Fruit fly (Drosophila melanogaster) whole organism, embryonic: ENCODE measurements around the gene CG13373.

Source experiments
- CG10959 ChIP-seq: fragments of 200-800 bp; sonication (Bioruptor generic); IDR thresholded peaks from 2 replicates; pipeline ENCODE4 v1.3.6; 2022; ENCODE audit warnings: missing biosample characterization, missing genetic modification characterization
- CG11504 ChIP-seq: fragments of 200-800 bp; sonication (Bioruptor generic); optimal IDR thresholded peaks from 3 replicates; lab custom pipeline; 2019; ENCODE audit warnings: missing biosample characterization, mild to moderate bottlenecking, missing genetic modification characterization, moderate library complexity
- CG12104 ChIP-seq: fragments of 200-800 bp; sonication (Bioruptor generic); optimal IDR thresholded peaks from 3 replicates; lab custom pipeline; 2016; ENCODE audit warnings: missing biosample characterization, missing genetic modification characterization
- CG13775 ChIP-seq: fragments of 200-800 bp; sonication (Bioruptor generic); optimal IDR thresholded peaks from 3 replicates; lab custom pipeline; 2017; ENCODE audit warnings: missing biosample characterization, mild to moderate bottlenecking, missing genetic modification characterization
- CG14050 ChIP-seq: fragments of 200-800 bp; sonication (Bioruptor generic); IDR thresholded peaks from 3 replicates; pipeline ENCODE4 v1.3.6; 2022; ENCODE audit warnings: missing biosample characterization, missing genetic modification characterization
- CG15514 ChIP-seq: fragments of 200-800 bp; sonication (Bioruptor generic); optimal IDR thresholded peaks from 3 replicates; lab custom pipeline; 2017; ENCODE audit warnings: missing biosample characterization, missing genetic modification characterization, mild to moderate bottlenecking, moderate library complexity, missing genetic modification reagents
- CG16813 ChIP-seq: fragments of 200-800 bp; sonication (Bioruptor generic); IDR thresholded peaks from 3 replicates; pipeline ENCODE4 v1.3.6; 2022; ENCODE audit warnings: missing biosample characterization, missing genetic modification characterization; ENCODE audit not compliant: partially characterized antibody
- CG17568 ChIP-seq: fragments of 200-800 bp; sonication (Bioruptor generic); optimal IDR thresholded peaks from 2 replicates; lab custom pipeline; 2018; ENCODE audit warnings: missing biosample characterization, mild to moderate bottlenecking, missing genetic modification characterization, moderate library complexity
- CG2202 ChIP-seq: fragments of 200-800 bp; sonication (Bioruptor generic); optimal IDR thresholded peaks from 2 replicates; lab custom pipeline; 2018; ENCODE audit warnings: missing biosample characterization, mild to moderate bottlenecking, missing genetic modification characterization
- CG3281 ChIP-seq: fragments of 200-800 bp; sonication (Bioruptor generic); optimal IDR thresholded peaks from 3 replicates; lab custom pipeline; 2017; ENCODE audit warnings: missing biosample characterization, mild to moderate bottlenecking, missing genetic modification characterization
- CG3407 ChIP-seq: fragments of 200-800 bp; sonication (Bioruptor generic); optimal IDR thresholded peaks from 2 replicates; lab custom pipeline; 2018; ENCODE audit warnings: missing biosample characterization, mild to moderate bottlenecking, missing genetic modification characterization
- CG4854 ChIP-seq: fragments of 200-800 bp; sonication (Bioruptor generic); optimal IDR thresholded peaks from 2 replicates; lab custom pipeline; 2016; ENCODE audit warnings: missing biosample characterization, missing genetic modification characterization, inconsistent platforms
- CG6765 ChIP-seq: fragments of 200-800 bp; sonication (Bioruptor generic); optimal IDR thresholded peaks from 3 replicates; lab custom pipeline; 2017; ENCODE audit warnings: missing biosample characterization, mild to moderate bottlenecking, missing genetic modification characterization
- CG7271 ChIP-seq: fragments of 200-800 bp; sonication (Bioruptor generic); optimal IDR thresholded peaks from 2 replicates; lab custom pipeline; 2018; ENCODE audit warnings: missing biosample characterization, mild to moderate bottlenecking, missing genetic modification characterization, moderate library complexity
- CG7556 ChIP-seq: fragments of 200-800 bp; sonication (Bioruptor generic); optimal IDR thresholded peaks from 2 replicates; lab custom pipeline; 2017; ENCODE audit warnings: missing biosample characterization, mild to moderate bottlenecking, missing genetic modification characterization
- CG7839 ChIP-seq: fragments of 200-800 bp; sonication (Bioruptor generic); optimal IDR thresholded peaks from 3 replicates; lab custom pipeline; 2018; ENCODE audit warnings: missing biosample characterization, mild to moderate bottlenecking, missing genetic modification characterization, moderate library complexity
- CG7987 ChIP-seq: fragments of 200-800 bp; sonication (Bioruptor generic); optimal IDR thresholded peaks from 2 replicates; lab custom pipeline; 2018; ENCODE audit warnings: missing biosample characterization, mild to moderate bottlenecking, missing genetic modification characterization, moderate library complexity
- CG9727 ChIP-seq: fragments of 200-800 bp; sonication (Bioruptor generic); optimal IDR thresholded peaks from 3 replicates; lab custom pipeline; 2017; ENCODE audit warnings: missing biosample characterization, mild to moderate bottlenecking, missing genetic modification characterization
- CG9876 ChIP-seq: fragments of 200-800 bp; sonication (Bioruptor generic); optimal IDR thresholded peaks from 2 replicates; lab custom pipeline; 2016; ENCODE audit warnings: missing biosample characterization, missing genetic modification characterization
- CoRest ChIP-seq: fragments of 200-800 bp; sonication (Bioruptor generic); optimal IDR thresholded peaks from 3 replicates; lab custom pipeline; 2018; ENCODE audit warnings: missing biosample characterization, mild to moderate bottlenecking, missing genetic modification characterization, moderate library complexity
- Dp ChIP-seq: fragments of 200-800 bp; sonication (Bioruptor generic); optimal IDR thresholded peaks from 2 replicates; lab custom pipeline; 2018; ENCODE audit warnings: missing biosample characterization, mild to moderate bottlenecking, missing genetic modification characterization, moderate library complexity
- Hand ChIP-seq: fragments of 200-800 bp; sonication (Bioruptor generic); optimal IDR thresholded peaks from 2 replicates; lab custom pipeline; 2017; ENCODE audit warnings: mild to moderate bottlenecking, missing biosample characterization, missing genetic modification reagents, missing genetic modification characterization
- Jarid2 ChIP-seq: fragments of 200-800 bp; sonication (Bioruptor generic); optimal IDR thresholded peaks from 3 replicates; lab custom pipeline; 2017; ENCODE audit warnings: mild to moderate bottlenecking, missing biosample characterization, missing genetic modification reagents, missing genetic modification characterization
- Mes4 ChIP-seq: fragments of 200-800 bp; sonication (Bioruptor generic); optimal IDR thresholded peaks from 2 replicates; lab custom pipeline; 2016; ENCODE audit warnings: missing biosample characterization, missing genetic modification characterization
- Neu2 ChIP-seq: fragments of 200-800 bp; sonication (Bioruptor generic); optimal IDR thresholded peaks from 3 replicates; lab custom pipeline; 2016; ENCODE audit warnings: missing biosample characterization, missing genetic modification characterization, borderline replicate concordance
- Poxn ChIP-seq: fragments of 200-800 bp; sonication (Bioruptor generic); IDR thresholded peaks from 2 replicates; pipeline ENCODE4 v1.3.6; 2022; ENCODE audit warnings: missing biosample characterization, missing genetic modification characterization
- Scr ChIP-seq: fragments of 200-800 bp; sonication (Bioruptor generic); IDR thresholded peaks from 2 replicates; pipeline ENCODE4 v1.3.6; 2022; ENCODE audit warnings: missing biosample characterization, missing genetic modification characterization; ENCODE audit not compliant: partially characterized antibody
- Sin3A ChIP-seq: fragments of >200 bp; optimal IDR thresholded peaks from 2 replicates; lab custom pipeline; 2018
- Trl ChIP-seq, 3 experiments: fragments of >200 bp in 2 of 3; fragments of 200-800 bp in 1 of 3; sonication (Bioruptor generic) in 1 of 3; optimal IDR thresholded peaks; 2 replicates in 1 of 3; 3 replicates in 2 of 3; lab custom pipeline; 2016 to 2017; ENCODE audit warnings: missing biosample characterization in 1 of 3, missing genetic modification characterization in 1 of 3
- Usf ChIP-seq: fragments of 200-800 bp; sonication (Bioruptor generic); optimal IDR thresholded peaks from 2 replicates; lab custom pipeline; 2017; ENCODE audit warnings: missing genotype, missing biosample characterization, missing genetic modification characterization
- YL-1 ChIP-seq: fragments of 200-800 bp; sonication (Bioruptor generic); optimal IDR thresholded peaks from 3 replicates; lab custom pipeline; 2017; ENCODE audit warnings: missing biosample characterization, mild to moderate bottlenecking, missing genetic modification characterization
- abd-A ChIP-seq: fragments of 200-800 bp; sonication (Bioruptor generic); optimal IDR thresholded peaks from 3 replicates; lab custom pipeline; 2019; ENCODE audit warnings: missing biosample characterization, mild to moderate bottlenecking, missing genetic modification characterization, moderate library complexity
- al ChIP-seq: fragments of 200-800 bp; sonication (Bioruptor generic); IDR thresholded peaks from 2 replicates; pipeline ENCODE4 v1.3.6; 2022; ENCODE audit warnings: missing biosample characterization, missing genetic modification characterization
- ase ChIP-seq: fragments of 200-800 bp; sonication (Bioruptor generic); IDR thresholded peaks from 3 replicates; pipeline ENCODE4 v1.3.6; 2022; ENCODE audit warnings: missing biosample characterization, missing genetic modification characterization
- eyg ChIP-seq: fragments of 200-800 bp; sonication (Bioruptor generic); optimal IDR thresholded peaks from 3 replicates; lab custom pipeline; 2016; ENCODE audit warnings: missing biosample characterization, missing genetic modification characterization
- gcm ChIP-seq: fragments of 200-800 bp; sonication (Bioruptor generic); optimal IDR thresholded peaks from 2 replicates; lab custom pipeline; 2019; ENCODE audit warnings: missing biosample characterization, mild to moderate bottlenecking, missing genetic modification characterization, moderate library complexity
- hb ChIP-seq: fragments of 200-800 bp; sonication (Bioruptor generic); IDR thresholded peaks from 3 replicates; pipeline ENCODE4 v1.3.6; 2022; ENCODE audit warnings: missing biosample characterization, missing genetic modification characterization; ENCODE audit not compliant: partially characterized antibody
- jigr1 ChIP-seq: fragments of 200-800 bp; sonication (Bioruptor generic); IDR thresholded peaks from 3 replicates; pipeline ENCODE4 v1.3.6; 2022; ENCODE audit warnings: missing biosample characterization, missing genetic modification characterization
- mam ChIP-seq: fragments of 200-800 bp; sonication (Bioruptor generic); optimal IDR thresholded peaks from 3 replicates; lab custom pipeline; 2016; ENCODE audit warnings: missing biosample characterization, missing genetic modification characterization
- nerfin-2 ChIP-seq: fragments of 200-800 bp; sonication (Bioruptor generic); IDR thresholded peaks from 2 replicates; pipeline ENCODE4 v1.3.6; 2022; ENCODE audit warnings: missing biosample characterization, missing genetic modification characterization; ENCODE audit not compliant: partially characterized antibody
- pzg ChIP-seq: fragments of 200-800 bp; sonication (Bioruptor generic); optimal IDR thresholded peaks from 3 replicates; lab custom pipeline; 2018; ENCODE audit warnings: missing biosample characterization, mild to moderate bottlenecking, missing genetic modification characterization, moderate library complexity
- ro ChIP-seq: fragments of 200-800 bp; sonication (Bioruptor generic); IDR thresholded peaks from 2 replicates; pipeline ENCODE4 v1.3.6; 2022; ENCODE audit warnings: missing biosample characterization, missing genetic modification characterization
- sima ChIP-seq: fragments of 200-800 bp; sonication (Bioruptor generic); optimal IDR thresholded peaks from 2 replicates; lab custom pipeline; 2016; ENCODE audit warnings: missing biosample characterization, missing genetic modification characterization
- slbo ChIP-seq: fragments of 200-800 bp; sonication (Bioruptor generic); IDR thresholded peaks from 2 replicates; pipeline ENCODE4 v1.3.6; 2022; ENCODE audit warnings: missing biosample characterization, missing genetic modification characterization
- slp2 ChIP-seq: fragments of 200-800 bp; sonication (Bioruptor generic); optimal IDR thresholded peaks from 2 replicates; lab custom pipeline; 2016; ENCODE audit warnings: missing biosample characterization, missing genetic modification characterization
- stc ChIP-seq: fragments of 200-800 bp; sonication (Bioruptor generic); IDR thresholded peaks from 2 replicates; pipeline ENCODE4 v1.3.6; 2022; ENCODE audit warnings: missing biosample characterization, missing genetic modification characterization
- tx ChIP-seq: fragments of 200-800 bp; sonication (Bioruptor generic); optimal IDR thresholded peaks from 2 replicates; lab custom pipeline; 2016; ENCODE audit warnings: missing biosample characterization, missing genetic modification characterization
- wdn ChIP-seq: fragments of 200-800 bp; sonication (Bioruptor generic); IDR thresholded peaks from 2 replicates; pipeline ENCODE4 v1.3.6; 2022; ENCODE audit warnings: missing biosample characterization, missing genetic modification characterization
- zen2 ChIP-seq: fragments of 200-800 bp; sonication (Bioruptor generic); IDR thresholded peaks from 3 replicates; pipeline ENCODE4 v1.3.6; 2022; ENCODE audit warnings: missing biosample characterization, missing genetic modification characterization; ENCODE audit not compliant: partially characterized antibody

CG13373 gene

dm6 chrX:499589-500041 lies 22.8 kb downstream of the CG13373 start (continued):
- TF ChIP-seq ase = peak; percentile 43; the same call in 1 of the 3 replicates
- no peak for TF ChIP-seq CG16813 (GFP tag; lab: Robert Waterston, UW)
- TF ChIP-seq Mes4 (GFP tag; lab: Kevin White, UChicago) = peak; percentile 70
- TF ChIP-seq CoRest (tag; lab: Kevin White, UChicago) = peak; percentile 87
- TF ChIP-seq slbo (GFP tag; lab: Robert Waterston, UW) = peak; percentile 69; the same call in 1 of the 2 replicates
- TF ChIP-seq hb (GFP tag; lab: Robert Waterston, UW) = no peak
- TF ChIP-seq Jarid2 = peak; percentile 59
- peak; percentile 76 for TF ChIP-seq abd-A (tag; lab: Kevin White, UChicago)
- TF ChIP-seq CG2202 = peak; percentile 52
- no peak for TF ChIP-seq CG7271
- TF ChIP-seq CG11504 (tag; lab: Kevin White, UChicago) = no peak
- no peak for TF ChIP-seq Neu2 (GFP tag; lab: Kevin White, UChicago)
- TF ChIP-seq ro (GFP tag; lab: Robert Waterston, UW) = no peak
- peak; percentile 82 for TF ChIP-seq gcm
- TF ChIP-seq pzg (GFP tag; lab: Kevin White, UChicago) = peak; percentile 2
- TF ChIP-seq jigr1 (GFP tag; lab: Robert Waterston, UW) = no peak
- peak; percentile 90 for TF ChIP-seq CG7556 (GFP tag; lab: Kevin White, UChicago)
- peak; percentile 88 for TF ChIP-seq CG17568 (GFP tag; lab: Kevin White, UChicago)
- 0 out of 2 replicates have a peak, but pooled peaks have one; percentile 9 for TF ChIP-seq CG10959
- TF ChIP-seq CG13775 (GFP tag; lab: Kevin White, UChicago) = peak; percentile 74
- peak; percentile 90 for TF ChIP-seq Hand (GFP tag; lab: Kevin White, UChicago)
- TF ChIP-seq wdn = peak; percentile 78
- peak; percentile 82 for TF ChIP-seq tx (GFP tag; lab: Kevin White, UChicago)
- peak; percentile 60 for TF ChIP-seq CG9876
- no peak for TF ChIP-seq Sin3A (lab: Kevin White, UChicago)
- TF ChIP-seq al (GFP tag; lab: Robert Waterston, UW) = peak; percentile 63; the same call in 1 of the 2 replicates
- peak; percentile 70 for TF ChIP-seq CG4854 (GFP tag; lab: Kevin White, UChicago)
- TF ChIP-seq CG12104 (GFP tag; lab: Kevin White, UChicago) = peak; percentile 74
- TF ChIP-seq Dp = no peak
- TF ChIP-seq CG9727 (GFP tag; lab: Kevin White, UChicago) = peak; percentile 82
- 0 out of 2 replicates have a peak, but pooled peaks have one; percentile 38 for TF ChIP-seq Poxn (GFP tag; lab: Robert Waterston, UW)
- peak; percentile 87 for TF ChIP-seq CG6765
- TF ChIP-seq eyg (GFP tag; lab: Kevin White, UChicago) = peak; percentile 64
- peak; percentile 59 for TF ChIP-seq slp2 (GFP tag; lab: Kevin White, UChicago)
- TF ChIP-seq CG3407 (GFP tag; lab: Kevin White, UChicago) = peak; percentile 71
- TF ChIP-seq mam (GFP tag; lab: Kevin White, UChicago) = peak; percentile 83
- TF ChIP-seq Scr = no peak
- peak in 1 of 2 experiments; percentile 77 for TF ChIP-seq Trl (optimal IDR thresholded peaks at IDR 0.05; lab: Kevin White, UChicago)
- TF ChIP-seq Trl (GFP tag; optimal IDR thresholded peaks at IDR 0.05; lab: Kevin White, UChicago) = peak; percentile 72
- TF ChIP-seq CG3281 (GFP tag; lab: Kevin White, UChicago) = peak; percentile 93
- TF ChIP-seq CG15514 (GFP tag; lab: Kevin White, UChicago) = peak; percentile 86
- peak; percentile 58 for TF ChIP-seq Usf (GFP tag; lab: Kevin White, UChicago)
- peak; percentile 89 for TF ChIP-seq CG7839 (tag; lab: Kevin White, UChicago)
- TF ChIP-seq stc (GFP tag; lab: Robert Waterston, UW) = peak; percentile 68
- peak; percentile 41; the same call in 1 of the 3 replicates for TF ChIP-seq CG14050 (GFP tag; lab: Robert Waterston, UW)
- TF ChIP-seq zen2 (GFP tag; lab: Robert Waterston, UW) = peak; percentile 39; the same call in 1 of the 3 replicates
- 0 out of 2 replicates have a peak, but pooled peaks have one; percentile 19 for TF ChIP-seq nerfin-2
- TF ChIP-seq CG7987 (GFP tag; lab: Kevin White, UChicago) = peak; percentile 68
- peak; percentile 55 for TF ChIP-seq YL-1 (GFP tag; lab: Kevin White, UChicago)
- TF ChIP-seq sima (GFP tag; lab: Kevin White, UChicago) = peak; percentile 20
